Fruit fly (Drosophila melanogaster): Measurements from ENCODE around the gene CG3226.

- TF ChIP-seq pdm3 (GFP tag; optimal IDR thresholded peaks at IDR 0.05): peak; percentile 98
- peak; percentile 96 for TF ChIP-seq CG9139 (GFP tag; optimal IDR thresholded peaks at IDR 0.05)
- peak; percentile 95 for TF ChIP-seq CG6854 (GFP tag; optimal IDR thresholded peaks at IDR 0.05)
- peak; percentile 95 for TF ChIP-seq vri (GFP tag; optimal IDR thresholded peaks at IDR 0.05)
- TF ChIP-seq Hr39 (GFP tag; optimal IDR thresholded peaks at IDR 0.05): peak; percentile 96
- TF ChIP-seq Ets21C (GFP tag; optimal IDR thresholded peaks at IDR 0.05): peak; percentile 91
- peak; percentile 96 for TF ChIP-seq Lpt (GFP tag; optimal IDR thresholded peaks at IDR 0.05)
- TF ChIP-seq Blimp-1 (GFP tag; optimal IDR thresholded peaks at IDR 0.05): peak; percentile 85
- TF ChIP-seq CG32006 (GFP tag; optimal IDR thresholded peaks at IDR 0.05): peak; percentile 97
- TF ChIP-seq CG34406 (GFP tag; optimal IDR thresholded peaks at IDR 0.05): peak; percentile 97
- peak; percentile 97 for TF ChIP-seq lz (GFP tag; optimal IDR thresholded peaks at IDR 0.05)
- TF ChIP-seq Gug (GFP tag; IDR thresholded peaks at IDR 0.05): peak; percentile 97
Measured at dm6 chrX:6678635-6679501, 24.8 kb upstream of the CG3226 start, which contains the start of gene ND-ASHI.
